Worm (Caenorhabditis elegans): ENCODE measurements around the gene rps-11.

- no peak for TF ChIP-seq elt-3 (tag; optimal IDR thresholded peaks at IDR 0.05)
- TF ChIP-seq pha-4 (tag; optimal IDR thresholded peaks at IDR 0.05) = no peak
These were observed 19.8 kb upstream of the rps-11 start for ce11 chrIV:11582450-11583166.
